Fruit fly (Drosophila melanogaster) whole organism, embryonic: ENCODE measurements around the gene CG5381.

Experiments
- Blimp-1 ChIP-seq: fragments of 200-800 bp; sonication (Bioruptor generic); optimal IDR thresholded peaks from 3 replicates; lab custom pipeline; 2018; ENCODE audit warnings: missing biosample characterization, missing genetic modification characterization, mild to moderate bottlenecking, moderate library complexity, missing genetic modification reagents
- CG10147 ChIP-seq: fragments of 200-800 bp; sonication (Bioruptor generic); optimal IDR thresholded peaks from 2 replicates; lab custom pipeline; 2019; ENCODE audit warnings: missing biosample characterization, mild to moderate bottlenecking, missing genetic modification characterization, moderate library complexity
- CG12071 ChIP-seq: fragments of 200-800 bp; sonication (Bioruptor generic); optimal IDR thresholded peaks from 3 replicates; lab custom pipeline; 2018; ENCODE audit warnings: missing biosample characterization, mild to moderate bottlenecking, missing genetic modification characterization
- CG12219 ChIP-seq: fragments of 200-800 bp; sonication (Bioruptor generic); optimal IDR thresholded peaks from 3 replicates; lab custom pipeline; 2018; ENCODE audit warnings: missing biosample characterization, mild to moderate bottlenecking, missing genetic modification characterization
- CG12236 ChIP-seq: fragments of 200-800 bp; sonication (Bioruptor generic); optimal IDR thresholded peaks from 2 replicates; lab custom pipeline; 2016; ENCODE audit warnings: missing biosample characterization, missing genetic modification characterization
- CG12299 ChIP-seq: fragments of 200-800 bp; sonication (Bioruptor generic); optimal IDR thresholded peaks from 2 replicates; lab custom pipeline; 2018; ENCODE audit warnings: missing biosample characterization, mild to moderate bottlenecking, missing genetic modification characterization
- CG13296 ChIP-seq: fragments of 200-800 bp; sonication (Bioruptor generic); optimal IDR thresholded peaks from 3 replicates; lab custom pipeline; 2018; ENCODE audit warnings: missing biosample characterization, mild to moderate bottlenecking, missing genetic modification characterization
- CG14014 ChIP-seq: fragments of 200-800 bp; sonication (Bioruptor generic); IDR thresholded peaks from 2 replicates; pipeline ENCODE4 v1.3.6; 2022; ENCODE audit warnings: missing biosample characterization, missing genetic modification characterization
- CG15073 ChIP-seq: fragments of 200-800 bp; sonication (Bioruptor generic); optimal IDR thresholded peaks from 2 replicates; lab custom pipeline; 2016; ENCODE audit warnings: missing biosample characterization, missing genetic modification characterization
- CG15601 ChIP-seq: fragments of 200-800 bp; sonication (Bioruptor generic); optimal IDR thresholded peaks from 3 replicates; lab custom pipeline; 2019; ENCODE audit warnings: missing biosample characterization, mild to moderate bottlenecking, missing genetic modification characterization, moderate library complexity
- CG17359 ChIP-seq: fragments of 200-800 bp; sonication (Bioruptor generic); optimal IDR thresholded peaks from 3 replicates; lab custom pipeline; 2018; ENCODE audit warnings: missing biosample characterization, mild to moderate bottlenecking, missing genetic modification characterization, moderate library complexity
- CG17361 ChIP-seq: fragments of 200-800 bp; sonication (Bioruptor generic); IDR thresholded peaks from 3 replicates; pipeline ENCODE4 v1.3.6; 2022; ENCODE audit warnings: missing biosample characterization, missing genetic modification characterization
- CG2129 ChIP-seq: fragments of 200-800 bp; sonication (Bioruptor generic); IDR thresholded peaks from 2 replicates; pipeline ENCODE4 v1.3.6; 2022; ENCODE audit warnings: missing biosample characterization, missing genetic modification characterization; ENCODE audit not compliant: partially characterized antibody
- CG2678 ChIP-seq: fragments of 200-800 bp; sonication (Bioruptor generic); optimal IDR thresholded peaks from 3 replicates; lab custom pipeline; 2019; ENCODE audit warnings: missing biosample characterization, mild to moderate bottlenecking, missing genetic modification characterization, moderate library complexity
- CG2875 ChIP-seq: fragments of 200-800 bp; sonication (Bioruptor generic); optimal IDR thresholded peaks from 2 replicates; lab custom pipeline; 2017; ENCODE audit warnings: missing biosample characterization, mild to moderate bottlenecking, missing genetic modification characterization, missing genetic modification reagents
- CG3726 ChIP-seq: fragments of 200-800 bp; sonication (Bioruptor generic); IDR thresholded peaks from 3 replicates; pipeline ENCODE4, ENCODE4 v1.3.6; 2022; ENCODE audit warnings: missing biosample characterization, missing genetic modification characterization
- CG4328 ChIP-seq: fragments of 200-800 bp; sonication (Bioruptor generic); optimal IDR thresholded peaks from 3 replicates; lab custom pipeline; 2017; ENCODE audit warnings: missing biosample characterization, missing genetic modification reagents, missing genetic modification characterization
- CG6791 ChIP-seq: fragments of 200-800 bp; sonication (Bioruptor generic); IDR thresholded peaks from 3 replicates; pipeline ENCODE4 v1.3.6; 2022; ENCODE audit warnings: missing biosample characterization, missing genetic modification characterization; ENCODE audit not compliant: partially characterized antibody
- CG6854 ChIP-seq: fragments of 200-800 bp; sonication (Bioruptor generic); optimal IDR thresholded peaks from 3 replicates; lab custom pipeline; 2017; ENCODE audit warnings: missing biosample characterization, mild to moderate bottlenecking, missing genetic modification characterization
- CG7357 ChIP-seq: fragments of 200-800 bp; sonication (Bioruptor generic); IDR thresholded peaks from 3 replicates; pipeline ENCODE4 v1.3.6; 2022; ENCODE audit warnings: missing biosample characterization, missing genetic modification characterization
- CG7839 ChIP-seq: fragments of 200-800 bp; sonication (Bioruptor generic); optimal IDR thresholded peaks from 3 replicates; lab custom pipeline; 2018; ENCODE audit warnings: missing biosample characterization, mild to moderate bottlenecking, missing genetic modification characterization, moderate library complexity
- CG7963 ChIP-seq: fragments of 200-800 bp; sonication (Bioruptor generic); IDR thresholded peaks from 3 replicates; pipeline ENCODE4 v1.3.6; 2022; ENCODE audit warnings: missing biosample characterization, missing genetic modification characterization; ENCODE audit not compliant: partially characterized antibody
- CG8359 ChIP-seq: fragments of 200-800 bp; sonication (Bioruptor generic); optimal IDR thresholded peaks from 2 replicates; lab custom pipeline; 2017; ENCODE audit warnings: missing biosample characterization, mild to moderate bottlenecking, missing genetic modification characterization, borderline replicate concordance
- CG8388 ChIP-seq: fragments of 200-800 bp; sonication (Bioruptor generic); optimal IDR thresholded peaks from 2 replicates; lab custom pipeline; 2019; ENCODE audit warnings: missing biosample characterization, mild to moderate bottlenecking, missing genetic modification characterization, moderate library complexity
- CG8765 ChIP-seq: fragments of 200-800 bp; sonication (Bioruptor generic); IDR thresholded peaks from 2 replicates; pipeline ENCODE4 v1.3.6; 2022; ENCODE audit warnings: missing biosample characterization, missing genetic modification characterization
- CG9797 ChIP-seq: fragments of 200-800 bp; sonication (Bioruptor generic); optimal IDR thresholded peaks from 3 replicates; lab custom pipeline; 2018; ENCODE audit warnings: missing biosample characterization, mild to moderate bottlenecking, missing genetic modification characterization
- CHES-1-like ChIP-seq: fragments of 200-800 bp; sonication (Bioruptor generic); optimal IDR thresholded peaks from 2 replicates; lab custom pipeline; 2016; ENCODE audit warnings: missing biosample characterization, missing genetic modification characterization
- Dp ChIP-seq: fragments of 200-800 bp; sonication (Bioruptor generic); optimal IDR thresholded peaks from 2 replicates; lab custom pipeline; 2018; ENCODE audit warnings: missing biosample characterization, mild to moderate bottlenecking, missing genetic modification characterization, moderate library complexity
- Lhr ChIP-seq: fragments of 200-800 bp; sonication (Bioruptor generic); optimal IDR thresholded peaks from 3 replicates; lab custom pipeline; 2017; ENCODE audit warnings: mild to moderate bottlenecking, missing biosample characterization, missing genetic modification reagents, missing genetic modification characterization
- MESR4 ChIP-seq: fragments of 200-800 bp; sonication (Bioruptor generic); optimal IDR thresholded peaks from 2 replicates; lab custom pipeline; 2018; ENCODE audit warnings: missing biosample characterization, mild to moderate bottlenecking, missing genetic modification characterization, moderate library complexity
- Oli ChIP-seq: fragments of 200-800 bp; sonication (Bioruptor generic); optimal IDR thresholded peaks from 2 replicates; lab custom pipeline; 2018; ENCODE audit warnings: missing biosample characterization, mild to moderate bottlenecking, missing genetic modification characterization, moderate library complexity
- Opbp ChIP-seq: fragments of 200-800 bp; sonication (Bioruptor generic); IDR thresholded peaks from 3 replicates; pipeline ENCODE4 v1.3.6; 2022; ENCODE audit warnings: missing biosample characterization, missing genetic modification characterization; ENCODE audit not compliant: partially characterized antibody
- bab2 ChIP-seq: fragments of 200-800 bp; sonication (Bioruptor generic); optimal IDR thresholded peaks from 2 replicates; lab custom pipeline; 2016; ENCODE audit warnings: missing biosample characterization, missing genetic modification characterization
- cg ChIP-seq: fragments of 200-800 bp; sonication (Bioruptor generic); optimal IDR thresholded peaks from 3 replicates; lab custom pipeline; 2019; ENCODE audit warnings: missing biosample characterization, mild to moderate bottlenecking, missing genetic modification characterization, moderate library complexity
- eve ChIP-seq, 2 experiments: fragments of >200 bp; optimal IDR thresholded peaks; 2 replicates each; lab custom pipeline; 2017; ENCODE audit warnings: missing biosample characterization in 2 of 2, missing genetic modification characterization in 2 of 2
- fd102C ChIP-seq: fragments of 200-800 bp; sonication (Bioruptor generic); optimal IDR thresholded peaks from 2 replicates; lab custom pipeline; 2018; ENCODE audit warnings: missing biosample characterization, mild to moderate bottlenecking, missing genetic modification characterization, moderate library complexity
- gcm2 ChIP-seq: fragments of 200-800 bp; sonication (Bioruptor generic); optimal IDR thresholded peaks from 2 replicates; lab custom pipeline; 2016; ENCODE audit warnings: missing biosample characterization, missing genetic modification characterization
- gt ChIP-seq: fragments of 200-800 bp; sonication (Bioruptor generic); IDR thresholded peaks from 2 replicates; pipeline ENCODE4 v1.3.6; 2022; ENCODE audit warnings: missing biosample characterization, missing genetic modification characterization
- hkb ChIP-seq, 2 experiments: fragments of 200-800 bp in 1 of 2; fragments of >200 bp in 1 of 2; sonication (Bioruptor generic) in 1 of 2; IDR thresholded peaks in 1 of 2; optimal IDR thresholded peaks in 1 of 2; 2 replicates each; pipeline versions ENCODE4 v1.3.6 to Lab custom; 2017 to 2022; ENCODE audit warnings: missing biosample characterization in 1 of 2, missing genetic modification characterization in 1 of 2
- jumu ChIP-seq: fragments of 200-800 bp; sonication (Bioruptor generic); optimal IDR thresholded peaks from 3 replicates; lab custom pipeline; 2016; ENCODE audit warnings: missing biosample characterization, missing genetic modification characterization
- luna ChIP-seq: fragments of 200-800 bp; sonication (Bioruptor generic); optimal IDR thresholded peaks from 2 replicates; lab custom pipeline; 2016; ENCODE audit warnings: missing biosample characterization, missing genetic modification characterization
- org-1 ChIP-seq: fragments of 200-800 bp; sonication (Bioruptor generic); optimal IDR thresholded peaks from 2 replicates; lab custom pipeline; 2017; ENCODE audit warnings: missing biosample characterization, missing genetic modification characterization
- schlank ChIP-seq: fragments of 200-800 bp; sonication (Bioruptor generic); optimal IDR thresholded peaks from 2 replicates; lab custom pipeline; 2018; ENCODE audit warnings: missing biosample characterization, mild to moderate bottlenecking, missing genetic modification characterization
- sisA ChIP-seq: fragments of 200-800 bp; sonication (Bioruptor generic); IDR thresholded peaks from 2 replicates; pipeline ENCODE4 v1.3.6; 2022; ENCODE audit warnings: missing biosample characterization, missing genetic modification characterization
- slp2 ChIP-seq: fragments of 200-800 bp; sonication (Bioruptor generic); optimal IDR thresholded peaks from 2 replicates; lab custom pipeline; 2016; ENCODE audit warnings: missing biosample characterization, missing genetic modification characterization
- tap ChIP-seq: fragments of 200-800 bp; optimal IDR thresholded peaks from 3 replicates; lab custom pipeline; 2019; ENCODE audit warnings: missing biosample characterization, mild to moderate bottlenecking, missing genetic modification characterization, moderate library complexity
- tna ChIP-seq: fragments of 200-800 bp; sonication (Bioruptor generic); IDR thresholded peaks from 2 replicates; pipeline ENCODE4 v1.3.6; 2022; ENCODE audit warnings: missing biosample characterization, missing genetic modification characterization; ENCODE audit not compliant: partially characterized antibody
- zf30C ChIP-seq: fragments of 200-800 bp; sonication (Bioruptor generic); optimal IDR thresholded peaks from 3 replicates; lab custom pipeline; 2018; ENCODE audit warnings: missing biosample characterization, mild to moderate bottlenecking, missing genetic modification characterization
- zfh1 ChIP-seq: fragments of 200-800 bp; sonication (Bioruptor generic); IDR thresholded peaks from 3 replicates; pipeline ENCODE4 v1.3.6; 2022; ENCODE audit warnings: missing biosample characterization, missing genetic modification characterization

The CG5381 gene

dm6 chr2L:10339212-10339721, 16.4 kb upstream of the CG5381 start, which contains the start of gene SamDC (continued):
- TF ChIP-seq CG7963 (GFP tag; lab: Robert Waterston, UW) (peak; percentile 76), Opbp (GFP tag; lab: Robert Waterston, UW) (peak; percentile 83), fd102C (GFP tag; lab: Kevin White, UChicago) (no peak), CG6791 (GFP tag; lab: Robert Waterston, UW) (peak; percentile 87), zfh1 (GFP tag; lab: Robert Waterston, UW) (peak; percentile 37; the same call in 1 of the 3 replicates), CG9797 (GFP tag; lab: Kevin White, UChicago) (peak; percentile 44), cg (GFP tag; lab: Kevin White, UChicago) (no peak), CG12236 (GFP tag; lab: Kevin White, UChicago) (no peak), eve (GFP tag; optimal IDR thresholded peaks at IDR 0.05; lab: Kevin White, UChicago) (peak in 1 of 2 experiments; percentile 7), Dp (GFP tag; lab: Kevin White, UChicago) (peak; percentile 17), CG4328 (no peak), CG8765 (GFP tag; lab: Robert Waterston, UW) (no peak), sisA (GFP tag; lab: Robert Waterston, UW) (no peak), bab2 (GFP tag; lab: Kevin White, UChicago) (no peak), zf30C (GFP tag; lab: Kevin White, UChicago) (no peak), CG14014 (no peak), Oli (tag; lab: Kevin White, UChicago) (no peak), slp2 (no peak), luna (GFP tag; lab: Kevin White, UChicago) (no peak), CG13296 (GFP tag; lab: Kevin White, UChicago) (no peak), Blimp-1 (GFP tag; lab: Kevin White, UChicago) (no peak), gt (no peak), org-1 (no peak), schlank (tag; lab: Kevin White, UChicago) (peak; percentile 35), CG7357 (GFP tag; lab: Robert Waterston, UW) (peak; percentile 96), CG17361 (GFP tag; lab: Robert Waterston, UW) (peak; percentile 4), CG12219 (GFP tag; lab: Kevin White, UChicago) (no peak), CG17359 (tag; lab: Kevin White, UChicago) (peak; percentile 23), MESR4 (peak; percentile 88), CG3726 (GFP tag; lab: Robert Waterston, UW) (no peak), tna (GFP tag; lab: Robert Waterston, UW) (peak; percentile 77), Lhr (GFP tag; lab: Kevin White, UChicago) (peak; percentile 79), gcm2 (no peak), hkb (optimal IDR thresholded peaks at IDR 0.05; lab: Kevin White, UChicago) (no peak), hkb (GFP tag; IDR thresholded peaks at IDR 0.05; lab: Robert Waterston, UW) (peak; percentile 53; the same call in 1 of the 2 replicates), CG10147 (GFP tag; lab: Kevin White, UChicago) (no peak), CG15073 (GFP tag; lab: Kevin White, UChicago) (no peak), CG2875 (GFP tag; lab: Kevin White, UChicago) (no peak), jumu (GFP tag; lab: Kevin White, UChicago) (peak; percentile 25), CG8388 (GFP tag; lab: Kevin White, UChicago) (peak; percentile 99), CG2129 (GFP tag; lab: Robert Waterston, UW) (peak; percentile 57; the same call in 1 of the 2 replicates), CG7839 (peak; percentile 52), CG15601 (tag; lab: Kevin White, UChicago) (peak; percentile 59), CG12071 (GFP tag; lab: Kevin White, UChicago) (no peak), CHES-1-like (GFP tag; lab: Kevin White, UChicago) (no peak), CG2678 (tag; lab: Kevin White, UChicago) (peak; percentile 33), CG12299 (tag; lab: Kevin White, UChicago) (no peak), CG8359 (GFP tag; lab: Kevin White, UChicago) (no peak), tap (tag; lab: Kevin White, UChicago) (no peak), CG6854 (GFP tag; lab: Kevin White, UChicago) (peak; percentile 33)
